Fruit fly (Drosophila melanogaster) whole organism, pupa: ENCODE results near the gene Atx-1.

ENCODE experiments used
- CG10348 ChIP-seq: fragments of 200-800 bp; sonication (Bioruptor generic); IDR thresholded peaks from 2 replicates; pipeline ENCODE4 v1.3.6; 2022; ENCODE audit warnings: missing biosample characterization, missing genetic modification characterization
- CG12605 ChIP-seq: fragments of 200-800 bp; sonication (Bioruptor generic); IDR thresholded peaks from 2 replicates; pipeline ENCODE4 v1.3.6; 2022; ENCODE audit warnings: missing biosample characterization, missing genetic modification characterization
- CG13204 ChIP-seq: fragments of 200-800 bp; sonication (Bioruptor generic); optimal IDR thresholded peaks from 2 replicates; lab custom pipeline; 2018; ENCODE audit warnings: missing biosample characterization, mild to moderate bottlenecking, missing genetic modification characterization, moderate library complexity
- CG14655 ChIP-seq: fragments of 200-800 bp; sonication (Bioruptor generic); optimal IDR thresholded peaks from 3 replicates; lab custom pipeline; 2017; ENCODE audit warnings: mild to moderate bottlenecking, missing biosample characterization, missing genetic modification reagents, missing genetic modification characterization
- CG15710 ChIP-seq: fragments of 200-800 bp; sonication (Bioruptor generic); optimal IDR thresholded peaks from 2 replicates; lab custom pipeline; 2018; ENCODE audit warnings: missing biosample characterization, mild to moderate bottlenecking, missing genetic modification characterization, moderate library complexity
- CG17806 ChIP-seq: fragments of 200-800 bp; sonication (Bioruptor generic); optimal IDR thresholded peaks from 2 replicates; lab custom pipeline; 2018; ENCODE audit warnings: missing biosample characterization, mild to moderate bottlenecking, missing genetic modification characterization, moderate library complexity
- CG32121 ChIP-seq: fragments of 200-800 bp; sonication (Bioruptor generic); IDR thresholded peaks from 2 replicates; pipeline ENCODE4 v1.3.6; 2022; ENCODE audit warnings: missing biosample characterization, missing genetic modification characterization
- CG34367 ChIP-seq: fragments of 200-800 bp; sonication (Bioruptor generic); optimal IDR thresholded peaks from 2 replicates; lab custom pipeline; 2018; ENCODE audit warnings: missing biosample characterization, mild to moderate bottlenecking, missing genetic modification characterization
- CG4496 ChIP-seq: fragments of 200-800 bp; sonication (Bioruptor generic); IDR thresholded peaks from 3 replicates; pipeline ENCODE4 v1.3.6; 2022; ENCODE audit warnings: missing biosample characterization, missing genetic modification characterization
- CG8159 ChIP-seq: fragments of 200-800 bp; sonication (Bioruptor generic); optimal IDR thresholded peaks from 3 replicates; lab custom pipeline; 2018; ENCODE audit warnings: missing biosample characterization, mild to moderate bottlenecking, missing genetic modification characterization, moderate library complexity
- CG8301 ChIP-seq: fragments of 200-800 bp; sonication (Bioruptor generic); optimal IDR thresholded peaks from 2 replicates; lab custom pipeline; 2018; ENCODE audit warnings: missing biosample characterization, mild to moderate bottlenecking, missing genetic modification characterization
- CG9948 ChIP-seq: fragments of 200-800 bp; sonication (Bioruptor generic); optimal IDR thresholded peaks from 2 replicates; lab custom pipeline; 2018; ENCODE audit warnings: missing biosample characterization, mild to moderate bottlenecking, missing genetic modification characterization, moderate library complexity
- D1 ChIP-seq: fragments of 200-800 bp; sonication (Bioruptor generic); optimal IDR thresholded peaks from 2 replicates; lab custom pipeline; 2018; ENCODE audit warnings: missing biosample characterization, mild to moderate bottlenecking, missing genetic modification characterization, moderate library complexity
- EcR ChIP-seq: fragments of 200-800 bp; sonication (Bioruptor generic); optimal IDR thresholded peaks from 3 replicates; lab custom pipeline; 2019; ENCODE audit warnings: missing biosample characterization, missing genetic modification characterization, mild to moderate bottlenecking, moderate library complexity, missing genetic modification reagents
- Ets98B ChIP-seq: fragments of 200-800 bp; sonication (Bioruptor generic); IDR thresholded peaks from 2 replicates; pipeline ENCODE4 v1.3.6; 2022; ENCODE audit warnings: missing biosample characterization, missing genetic modification characterization
- Pif1A ChIP-seq: fragments of 200-800 bp; sonication (Bioruptor generic); optimal IDR thresholded peaks from 3 replicates; lab custom pipeline; 2016; ENCODE audit warnings: missing biosample characterization, missing genetic modification characterization
- Pif1B ChIP-seq: fragments of 200-800 bp; sonication (Bioruptor generic); optimal IDR thresholded peaks from 3 replicates; lab custom pipeline; 2016; ENCODE audit warnings: missing biosample characterization, missing genetic modification characterization
- Snoo ChIP-seq: fragments of 200-800 bp; sonication (Bioruptor generic); optimal IDR thresholded peaks from 3 replicates; lab custom pipeline; 2017; ENCODE audit warnings: missing biosample characterization, mild to moderate bottlenecking, missing genetic modification characterization, inconsistent platforms
- fd96Ca ChIP-seq: fragments of 200-800 bp; sonication (Bioruptor generic); IDR thresholded peaks from 3 replicates; pipeline ENCODE4 v1.3.6; 2022; ENCODE audit warnings: missing biosample characterization, missing genetic modification characterization
- gl ChIP-seq: fragments of 200-800 bp; sonication (Bioruptor generic); optimal IDR thresholded peaks from 2 replicates; lab custom pipeline; 2018; ENCODE audit warnings: missing biosample characterization, mild to moderate bottlenecking, missing genetic modification characterization
- rn ChIP-seq: fragments of 200-800 bp; sonication (Bioruptor generic); IDR thresholded peaks from 2 replicates; pipeline ENCODE4 v1.3.6; 2022; ENCODE audit warnings: missing biosample characterization, missing genetic modification characterization

The Atx-1 gene

DNA sequence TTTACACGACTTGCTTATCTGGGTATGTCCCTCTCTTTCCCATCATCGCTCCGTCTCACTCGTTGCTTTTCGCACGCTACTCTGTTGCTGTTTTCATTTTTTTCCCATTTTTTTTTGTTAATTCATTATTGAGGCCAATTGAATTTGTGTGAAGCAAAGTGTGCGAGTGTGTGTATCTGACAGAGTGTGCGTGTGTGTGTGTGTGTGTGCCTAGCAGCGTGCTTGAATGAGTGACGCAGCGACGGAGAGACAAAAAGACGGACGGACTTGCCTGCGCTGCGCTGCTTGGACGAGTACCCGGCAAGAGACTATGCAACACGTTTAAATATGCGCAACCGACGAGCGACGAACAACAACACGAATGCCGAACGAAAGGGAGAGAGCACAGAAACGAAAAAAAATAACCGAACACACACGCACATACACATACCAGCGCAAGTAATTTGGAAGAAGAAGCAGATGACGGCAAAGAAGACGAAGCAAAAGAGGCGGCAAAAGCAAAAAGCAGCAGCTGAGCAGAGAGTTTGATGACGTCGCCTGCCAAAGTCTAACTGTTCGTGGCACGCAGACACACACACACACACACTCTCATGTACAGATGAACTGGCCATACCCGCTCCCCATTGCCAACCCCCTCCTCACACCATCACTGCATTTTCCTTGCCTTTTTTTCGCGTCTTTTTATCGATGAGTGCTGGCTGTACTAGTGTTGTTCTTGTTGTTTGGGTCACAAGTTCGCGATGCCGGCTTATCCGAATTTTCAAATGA lies 39.7 kb downstream of the Atx-1 start:
- TF ChIP-seq Pif1B (GFP tag; lab: Kevin White, UChicago): no peak
- TF ChIP-seq EcR (GFP tag; lab: Kevin White, UChicago): peak; percentile 50
- TF ChIP-seq CG13204 (GFP tag; lab: Kevin White, UChicago): no peak
- peak; percentile 68; the same call in 2 of the 3 replicates for TF ChIP-seq fd96Ca (GFP tag; lab: Robert Waterston, UW)
- no peak for TF ChIP-seq Pif1A (GFP tag; lab: Kevin White, UChicago)

DNA sequence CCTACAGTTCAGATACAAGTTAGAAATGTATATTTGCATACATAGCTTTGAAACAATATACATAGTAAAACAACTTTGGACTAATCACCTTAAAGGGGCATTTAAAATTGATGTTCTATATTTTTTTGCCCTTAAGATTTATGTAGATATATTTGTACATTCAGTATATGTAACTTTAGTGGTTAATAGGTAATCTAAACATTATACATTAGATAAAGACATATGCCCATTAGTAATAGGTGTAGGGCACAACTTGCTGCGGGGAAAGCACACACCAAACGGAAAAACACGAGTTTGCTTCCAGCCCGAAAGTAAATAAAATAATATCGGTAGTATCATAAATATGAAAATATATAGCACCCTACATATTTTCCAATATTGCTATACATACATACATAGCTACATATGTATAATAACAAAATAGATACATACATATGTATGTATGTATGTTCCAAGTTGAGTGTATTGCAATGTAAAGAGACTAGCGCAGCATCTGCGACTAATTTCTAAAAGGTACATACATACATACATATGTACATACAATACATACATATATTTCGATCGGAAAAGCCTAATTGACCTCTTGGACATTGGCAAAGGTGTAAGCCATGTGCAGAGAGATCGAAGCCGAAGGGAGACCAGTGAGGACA lies 40.4 kb downstream of the Atx-1 start, which contains the start of gene CG43736:
CG43736 (plus strand) TSS at position 600 of the 650 bp plus-strand sequence.
- peak; percentile 92 for TF ChIP-seq CG4496
- peak; percentile 96 for TF ChIP-seq CG15710 (tag; lab: Kevin White, UChicago)
- peak; percentile 99 for TF ChIP-seq CG14655 (GFP tag; lab: Kevin White, UChicago)
- TF ChIP-seq CG13204 (GFP tag; lab: Kevin White, UChicago): peak; percentile 83
- TF ChIP-seq Pif1B (GFP tag; lab: Kevin White, UChicago): peak; percentile 90
- peak; percentile 77; the same call in 1 of the 2 replicates for TF ChIP-seq CG12605 (GFP tag; lab: Robert Waterston, UW)
- peak; percentile 98 for TF ChIP-seq CG8301 (tag; lab: Kevin White, UChicago)
- peak; percentile 91 for TF ChIP-seq CG32121 (GFP tag; lab: Robert Waterston, UW)
- peak; percentile 97 for TF ChIP-seq CG8159 (tag; lab: Kevin White, UChicago)
- TF ChIP-seq Ets98B: peak; percentile 79
- peak; percentile 96 for TF ChIP-seq CG17806 (tag; lab: Kevin White, UChicago)
- peak; percentile 93 for TF ChIP-seq Pif1A (GFP tag; lab: Kevin White, UChicago)
- TF ChIP-seq CG10348: peak; percentile 86
- TF ChIP-seq rn: peak; percentile 89
- TF ChIP-seq D1: peak; percentile 91
- peak; percentile 95 for TF ChIP-seq CG34367 (tag; lab: Kevin White, UChicago)
- no peak for TF ChIP-seq EcR (GFP tag; lab: Kevin White, UChicago)
- TF ChIP-seq fd96Ca (GFP tag; lab: Robert Waterston, UW): no peak
- peak; percentile 85 for TF ChIP-seq gl (tag; lab: Kevin White, UChicago)
- peak; percentile 99 for TF ChIP-seq CG9948 (tag; lab: Kevin White, UChicago)
- peak; percentile 89 for TF ChIP-seq Snoo (tag; lab: Kevin White, UChicago)

DNA sequence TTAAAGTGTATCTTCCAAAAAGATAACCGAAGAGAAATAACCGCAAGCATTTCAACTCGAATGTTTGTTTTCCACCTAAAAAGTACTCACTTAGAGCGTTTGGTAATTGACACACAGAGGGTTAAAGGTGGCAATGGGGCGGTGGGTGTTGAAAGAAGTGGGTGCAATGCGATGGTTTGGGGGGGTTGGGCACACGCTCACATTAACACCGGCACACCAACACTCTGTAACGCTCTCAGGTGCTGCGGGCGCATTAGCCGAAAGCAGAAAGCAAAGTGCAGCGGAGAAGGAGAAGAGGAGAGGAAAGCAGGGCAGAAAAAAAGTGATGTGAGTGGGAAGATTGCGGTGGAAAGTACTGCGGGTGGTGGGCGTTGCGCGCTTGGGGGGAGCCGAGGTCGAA lies 42.0 kb downstream of the Atx-1 start:
- TF ChIP-seq CG15710 (tag; lab: Kevin White, UChicago) (no peak), CG4496 (no peak), Pif1A (GFP tag; lab: Kevin White, UChicago) (no peak), CG12605 (GFP tag; lab: Robert Waterston, UW) (no peak), CG8159 (tag; lab: Kevin White, UChicago) (no peak), Pif1B (GFP tag; lab: Kevin White, UChicago) (no peak)

DNA sequence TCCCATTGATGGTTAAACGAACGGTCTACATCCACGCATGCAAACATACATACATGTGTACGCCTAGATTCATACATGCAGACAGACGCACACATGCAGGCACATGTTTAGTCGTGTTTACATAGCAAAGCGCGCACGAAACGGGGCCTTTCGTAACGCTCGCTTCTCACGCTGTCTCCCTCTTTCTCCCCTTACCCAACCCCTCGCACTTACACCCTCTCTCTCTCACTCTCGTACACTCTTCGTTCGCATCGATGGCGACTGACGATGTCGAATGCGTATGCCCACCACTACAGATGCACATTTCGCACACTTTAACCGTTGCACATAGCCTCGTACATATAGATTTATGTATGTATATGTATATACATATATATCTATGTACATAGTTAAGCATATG lies 43.0 kb downstream of the Atx-1 start:
- TF ChIP-seq CG9948 (tag; lab: Kevin White, UChicago) (no peak), CG13204 (GFP tag; lab: Kevin White, UChicago) (peak; percentile 82), gl (tag; lab: Kevin White, UChicago) (no peak), CG14655 (GFP tag; lab: Kevin White, UChicago) (no peak), CG4496 (peak; percentile 48; the same call in 2 of the 3 replicates), fd96Ca (GFP tag; lab: Robert Waterston, UW) (peak; percentile 8; the same call in 1 of the 3 replicates), rn (no peak)

DNA sequence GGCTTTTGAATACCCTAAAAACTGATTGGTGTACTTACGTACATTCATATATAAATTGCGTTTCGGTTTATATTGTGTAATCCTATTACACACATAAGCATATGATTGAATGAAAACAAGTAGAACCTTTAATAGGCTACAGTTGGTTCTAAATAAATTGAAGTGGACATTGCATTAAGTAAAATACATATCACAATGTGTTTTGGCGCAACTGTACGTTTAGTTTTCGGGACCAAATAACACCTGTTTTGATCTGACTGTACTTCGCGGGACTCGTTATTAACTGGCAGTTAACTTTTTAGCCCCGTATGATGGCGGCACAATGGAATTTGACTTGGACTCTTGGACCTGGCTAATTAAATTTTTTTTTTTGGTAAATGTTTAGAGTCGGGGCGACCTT lies 43.8 kb downstream of the Atx-1 start:
- TF ChIP-seq Ets98B (no peak), CG15710 (tag; lab: Kevin White, UChicago) (no peak), CG10348 (no peak), CG17806 (tag; lab: Kevin White, UChicago) (no peak), CG34367 (tag; lab: Kevin White, UChicago) (no peak), CG8159 (tag; lab: Kevin White, UChicago) (no peak), CG4496 (no peak), CG14655 (GFP tag; lab: Kevin White, UChicago) (no peak), CG12605 (GFP tag; lab: Robert Waterston, UW) (no peak), EcR (GFP tag; lab: Kevin White, UChicago) (no peak), gl (tag; lab: Kevin White, UChicago) (no peak), Pif1A (GFP tag; lab: Kevin White, UChicago) (no peak), CG32121 (GFP tag; lab: Robert Waterston, UW) (no peak)
- TF ChIP-seq, all 21 proteins: peak for 0
